Worm (Caenorhabditis elegans): Measurements from ENCODE around the gene lpr-7.

ce11 chrX:609553-609952 is 46.4 kb upstream of the lpr-7 start:
- TF ChIP-seq snpc-4 (tag; optimal IDR thresholded peaks at IDR 0.05) (no peak), nhr-47 (tag; optimal IDR thresholded peaks at IDR 0.05) (no peak), mep-1 (tag; optimal IDR thresholded peaks at IDR 0.05) (no peak), unc-62 (GFP tag; optimal IDR thresholded peaks at IDR 0.05) (no peak)

Data from whole organism, L1 larva.